Fruit fly (Drosophila melanogaster) whole organism, embryonic: ENCODE measurements around the gene ast.
A peak's percentile ranks its signal among the peaks of the same experiment; 100 is the strongest.

Source experiments
- Adf1 ChIP-seq: fragments of 200-800 bp; sonication (Bioruptor generic); IDR thresholded peaks from 2 replicates; pipeline ENCODE4 v1.3.6; 2022; ENCODE audit warnings: missing biosample characterization, missing genetic modification characterization
- Aef1 ChIP-seq: fragments of 200-800 bp; sonication (Bioruptor generic); IDR thresholded peaks from 3 replicates; pipeline ENCODE4 v1.3.6; 2022; ENCODE audit warnings: missing biosample characterization, missing genetic modification characterization
- Asciz ChIP-seq: fragments of 200-800 bp; sonication (Bioruptor generic); optimal IDR thresholded peaks from 2 replicates; lab custom pipeline; 2017; ENCODE audit warnings: missing biosample characterization, mild to moderate bottlenecking, missing genetic modification characterization, missing genetic modification reagents
- CG11247 ChIP-seq: fragments of 200-800 bp; sonication (Bioruptor generic); IDR thresholded peaks from 2 replicates; pipeline ENCODE4 v1.3.6; 2022; ENCODE audit warnings: missing biosample characterization, missing genetic modification characterization
- CG12219 ChIP-seq: fragments of 200-800 bp; sonication (Bioruptor generic); optimal IDR thresholded peaks from 3 replicates; lab custom pipeline; 2018; ENCODE audit warnings: missing biosample characterization, mild to moderate bottlenecking, missing genetic modification characterization
- CG12659 ChIP-seq: fragments of 200-800 bp; sonication (Bioruptor generic); optimal IDR thresholded peaks from 3 replicates; lab custom pipeline; 2017; ENCODE audit warnings: mild to moderate bottlenecking, missing biosample characterization, missing genetic modification reagents, missing genetic modification characterization
- CG12769 ChIP-seq: fragments of 200-800 bp; sonication (Bioruptor generic); optimal IDR thresholded peaks from 2 replicates; lab custom pipeline; 2019; ENCODE audit warnings: missing biosample characterization, mild to moderate bottlenecking, missing genetic modification characterization, moderate library complexity
- CG13123 ChIP-seq: fragments of 200-800 bp; sonication (Bioruptor generic); optimal IDR thresholded peaks from 2 replicates; lab custom pipeline; 2016; ENCODE audit warnings: missing biosample characterization, missing genetic modification characterization
- CG13287 ChIP-seq: fragments of 200-800 bp; sonication (Bioruptor generic); IDR thresholded peaks from 2 replicates; pipeline ENCODE4 v1.3.6; 2022; ENCODE audit warnings: missing biosample characterization, missing genetic modification characterization; ENCODE audit not compliant: partially characterized antibody
- CG13894 ChIP-seq: fragments of 200-800 bp; sonication (Bioruptor generic); optimal IDR thresholded peaks from 3 replicates; lab custom pipeline; 2018; ENCODE audit warnings: missing biosample characterization, mild to moderate bottlenecking, missing genetic modification characterization, moderate library complexity
- CG15696 ChIP-seq: fragments of 200-800 bp; sonication (Bioruptor generic); optimal IDR thresholded peaks from 2 replicates; lab custom pipeline; 2019; ENCODE audit warnings: missing biosample characterization, mild to moderate bottlenecking, missing genetic modification characterization, moderate library complexity
- CG1603 ChIP-seq: fragments of 200-800 bp; sonication (Bioruptor generic); optimal IDR thresholded peaks from 2 replicates; lab custom pipeline; 2019; ENCODE audit warnings: missing biosample characterization, mild to moderate bottlenecking, missing genetic modification characterization, moderate library complexity
- CG16779 ChIP-seq: fragments of 200-800 bp; sonication (Bioruptor generic); IDR thresholded peaks from 2 replicates; pipeline ENCODE4 v1.3.6; 2022; ENCODE audit warnings: missing biosample characterization, missing genetic modification characterization
- CG17328 ChIP-seq: fragments of 200-800 bp; sonication (Bioruptor generic); IDR thresholded peaks from 2 replicates; pipeline ENCODE4 v1.3.6; 2022; ENCODE audit warnings: missing biosample characterization, missing genetic modification characterization
- CG18599 ChIP-seq: fragments of 200-800 bp; sonication (Bioruptor generic); optimal IDR thresholded peaks from 3 replicates; lab custom pipeline; 2017; ENCODE audit warnings: missing biosample characterization, missing genetic modification characterization, mild to moderate bottlenecking, moderate library complexity, missing genetic modification reagents
- CG31388 ChIP-seq: fragments of 200-800 bp; sonication (Bioruptor generic); optimal IDR thresholded peaks from 2 replicates; lab custom pipeline; 2016; ENCODE audit warnings: missing biosample characterization, missing genetic modification characterization
- CG33557 ChIP-seq: fragments of 200-800 bp; sonication (Bioruptor generic); optimal IDR thresholded peaks from 2 replicates; lab custom pipeline; 2019; ENCODE audit warnings: missing biosample characterization, mild to moderate bottlenecking, missing genetic modification characterization, moderate library complexity
- CG34422 ChIP-seq: fragments of 200-800 bp; sonication (Bioruptor generic); IDR thresholded peaks from 3 replicates; pipeline ENCODE4 v1.3.6; 2022; ENCODE audit warnings: missing biosample characterization, missing genetic modification characterization
- CG43689 ChIP-seq: fragments of 200-800 bp; sonication (Bioruptor generic); IDR thresholded peaks from 2 replicates; pipeline ENCODE4 v1.3.6; 2022; ENCODE audit warnings: missing biosample characterization, missing genetic modification characterization
- CG4424 ChIP-seq: fragments of 200-800 bp; sonication (Bioruptor generic); optimal IDR thresholded peaks from 3 replicates; lab custom pipeline; 2016; ENCODE audit warnings: missing biosample characterization, missing genetic modification characterization
- CG4820 ChIP-seq: fragments of 200-800 bp; sonication (Bioruptor generic); optimal IDR thresholded peaks from 3 replicates; lab custom pipeline; 2016; ENCODE audit warnings: missing biosample characterization, missing genetic modification characterization
- CG6254 ChIP-seq: fragments of 200-800 bp; sonication (Bioruptor generic); optimal IDR thresholded peaks from 3 replicates; lab custom pipeline; 2017; ENCODE audit warnings: mild to moderate bottlenecking, missing biosample characterization, missing genetic modification reagents, missing genetic modification characterization
- CG7786 ChIP-seq: fragments of 200-800 bp; sonication (Bioruptor generic); optimal IDR thresholded peaks from 2 replicates; lab custom pipeline; 2016; ENCODE audit warnings: missing biosample characterization, missing genetic modification characterization
- CG7963 ChIP-seq: fragments of 200-800 bp; sonication (Bioruptor generic); IDR thresholded peaks from 3 replicates; pipeline ENCODE4 v1.3.6; 2022; ENCODE audit warnings: missing biosample characterization, missing genetic modification characterization; ENCODE audit not compliant: partially characterized antibody
- CTCF ChIP-seq: fragments of 200-800 bp; sonication (Bioruptor generic); optimal IDR thresholded peaks from 2 replicates; lab custom pipeline; 2017; ENCODE audit warnings: missing biosample characterization, mild to moderate bottlenecking, missing genetic modification characterization, moderate library complexity
- Dad ChIP-seq: fragments of 200-800 bp; sonication (Bioruptor generic); optimal IDR thresholded peaks from 3 replicates; lab custom pipeline; 2016; ENCODE audit warnings: missing biosample characterization, missing genetic modification characterization
- Doc2 ChIP-seq: fragments of 200-800 bp; sonication (Bioruptor generic); IDR thresholded peaks from 2 replicates; pipeline ENCODE4 v1.3.6; 2022; ENCODE audit warnings: missing biosample characterization, missing genetic modification characterization
- E2f1 ChIP-seq: fragments of 200-800 bp; sonication (Bioruptor generic); IDR thresholded peaks from 2 replicates; pipeline ENCODE4 v1.3.6; 2022; ENCODE audit warnings: missing biosample characterization, missing genetic modification characterization
- Fer3 ChIP-seq: fragments of 200-800 bp; sonication (Bioruptor generic); optimal IDR thresholded peaks from 2 replicates; lab custom pipeline; 2018; ENCODE audit warnings: missing biosample characterization, mild to moderate bottlenecking, missing genetic modification characterization, moderate library complexity
- HLH4C ChIP-seq: fragments of 200-800 bp; sonication (Bioruptor generic); IDR thresholded peaks from 3 replicates; pipeline ENCODE4 v1.3.6; 2022; ENCODE audit warnings: missing biosample characterization, missing genetic modification characterization; ENCODE audit not compliant: partially characterized antibody
- HLH54F ChIP-seq: fragments of 200-800 bp; sonication (Bioruptor generic); optimal IDR thresholded peaks from 3 replicates; lab custom pipeline; 2016; ENCODE audit warnings: missing biosample characterization, missing genetic modification characterization
- HmgZ ChIP-seq: fragments of 200-800 bp; sonication (Bioruptor generic); optimal IDR thresholded peaks from 2 replicates; lab custom pipeline; 2018; ENCODE audit warnings: missing biosample characterization, mild to moderate bottlenecking, missing genetic modification characterization
- Ptx1 ChIP-seq: fragments of 200-800 bp; sonication (Bioruptor generic); IDR thresholded peaks from 2 replicates; pipeline ENCODE4 v1.3.6; 2022; ENCODE audit warnings: missing biosample characterization, missing genetic modification characterization
- Side ChIP-seq: fragments of 200-800 bp; sonication (Bioruptor generic); optimal IDR thresholded peaks from 2 replicates; lab custom pipeline; 2016; ENCODE audit warnings: missing biosample characterization, missing genetic modification characterization
- TFAM ChIP-seq: fragments of 200-800 bp; sonication (Bioruptor generic); optimal IDR thresholded peaks from 2 replicates; lab custom pipeline; 2017; ENCODE audit warnings: missing biosample characterization, missing genetic modification characterization, inconsistent platforms
- Xbp1 ChIP-seq: fragments of 200-800 bp; sonication (Bioruptor generic); optimal IDR thresholded peaks from 3 replicates; lab custom pipeline; 2016; ENCODE audit warnings: missing biosample characterization, mild to moderate bottlenecking, missing genetic modification characterization
- ato ChIP-seq: fragments of 200-800 bp; sonication (Bioruptor generic); IDR thresholded peaks from 2 replicates; pipeline ENCODE4 v1.3.6; 2022; ENCODE audit warnings: missing biosample characterization, missing genetic modification characterization; ENCODE audit not compliant: partially characterized antibody
- bsh ChIP-seq, 2 experiments: fragments of 200-800 bp; sonication (Bioruptor generic); optimal IDR thresholded peaks; 2 replicates each; lab custom pipeline; 2017 to 2018; ENCODE audit warnings: mild to moderate bottlenecking in 2 of 2, missing biosample characterization in 2 of 2, missing genetic modification characterization in 2 of 2, moderate library complexity in 1 of 2
- cad ChIP-seq: fragments of >200 bp; optimal IDR thresholded peaks from 2 replicates; lab custom pipeline; 2017; ENCODE audit warnings: missing biosample characterization, missing genetic modification characterization
- chm ChIP-seq: fragments of 200-800 bp; sonication (Bioruptor generic); IDR thresholded peaks from 2 replicates; pipeline ENCODE4 v1.3.6; 2022; ENCODE audit warnings: missing biosample characterization, missing genetic modification characterization
- cwo ChIP-seq: fragments of 200-800 bp; sonication (Bioruptor generic); optimal IDR thresholded peaks from 3 replicates; lab custom pipeline; 2017; ENCODE audit warnings: missing biosample characterization, missing genetic modification characterization, mild to moderate bottlenecking, moderate library complexity, missing genetic modification reagents
- dan ChIP-seq: fragments of 200-800 bp; sonication (Bioruptor generic); IDR thresholded peaks from 2 replicates; pipeline ENCODE4 v1.3.6; 2022; ENCODE audit warnings: missing biosample characterization, missing genetic modification characterization
- ems ChIP-seq: fragments of 200-800 bp; sonication (Bioruptor generic); optimal IDR thresholded peaks from 3 replicates; lab custom pipeline; 2016; ENCODE audit warnings: missing biosample characterization, missing genetic modification characterization
- gro ChIP-seq: fragments of 200-800 bp; sonication (Bioruptor generic); optimal IDR thresholded peaks from 2 replicates; lab custom pipeline; 2016; ENCODE audit warnings: missing biosample characterization, missing genetic modification characterization
- h ChIP-seq: fragments of >200 bp; optimal IDR thresholded peaks from 2 replicates; lab custom pipeline; 2017
- mam ChIP-seq: fragments of 200-800 bp; sonication (Bioruptor generic); optimal IDR thresholded peaks from 3 replicates; lab custom pipeline; 2016; ENCODE audit warnings: missing biosample characterization, missing genetic modification characterization
- psq ChIP-seq: fragments of 200-800 bp; sonication (Bioruptor generic); optimal IDR thresholded peaks from 2 replicates; lab custom pipeline; 2017; ENCODE audit warnings: missing biosample characterization, missing genetic modification characterization
- so ChIP-seq: fragments of 200-800 bp; sonication (Bioruptor generic); IDR thresholded peaks from 3 replicates; pipeline ENCODE4 v1.3.6; 2022; ENCODE audit warnings: missing biosample characterization, missing genetic modification characterization
- tgo ChIP-seq: fragments of 200-800 bp; sonication (Bioruptor generic); IDR thresholded peaks from 3 replicates; pipeline ENCODE4 v1.3.6; 2022; ENCODE audit warnings: missing biosample characterization, missing genetic modification characterization
- tin ChIP-seq: fragments of 200-800 bp; sonication (Bioruptor generic); optimal IDR thresholded peaks from 3 replicates; lab custom pipeline; 2016; ENCODE audit warnings: missing biosample characterization, missing genetic modification characterization
- zen2 ChIP-seq: fragments of 200-800 bp; sonication (Bioruptor generic); IDR thresholded peaks from 3 replicates; pipeline ENCODE4 v1.3.6; 2022; ENCODE audit warnings: missing biosample characterization, missing genetic modification characterization; ENCODE audit not compliant: partially characterized antibody
- zf30C ChIP-seq: fragments of 200-800 bp; sonication (Bioruptor generic); optimal IDR thresholded peaks from 3 replicates; lab custom pipeline; 2018; ENCODE audit warnings: missing biosample characterization, mild to moderate bottlenecking, missing genetic modification characterization

Gene ast

DNA sequence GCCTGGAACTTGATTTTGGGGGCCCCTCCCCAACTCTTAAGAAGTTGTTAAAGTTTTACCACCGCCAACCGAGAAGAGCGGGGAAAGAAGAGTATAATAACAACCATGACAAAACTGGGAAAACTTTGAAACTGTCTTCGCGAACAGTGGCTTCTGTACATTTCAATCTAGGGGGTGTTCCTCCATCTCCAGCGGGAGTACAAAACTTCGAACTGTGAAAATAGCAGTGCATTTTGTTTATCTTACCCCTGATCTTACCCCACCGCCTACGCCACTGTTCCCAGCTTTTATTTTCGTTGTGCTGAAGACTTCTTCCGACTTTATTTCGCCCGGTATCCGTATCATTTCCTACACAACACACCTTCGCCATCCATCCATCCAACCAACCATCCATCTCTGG is 6.8 kb upstream of the ast start (continued):
- TF ChIP-seq zen2 (GFP tag; lab: Robert Waterston, UW) (no peak), CG7786 (peak; percentile 10), CG12659 (GFP tag; lab: Kevin White, UChicago) (no peak), E2f1 (0 out of 2 replicates have a peak, but pooled peaks have one; percentile 15), HLH4C (no peak), tgo (GFP tag; lab: Robert Waterston, UW) (no peak), CG31388 (GFP tag; lab: Kevin White, UChicago) (no peak), Xbp1 (peak; percentile 11), mam (GFP tag; lab: Kevin White, UChicago) (peak; percentile 19), CG34422 (GFP tag; lab: Robert Waterston, UW) (0 out of 3 replicates have a peak, but pooled peaks have one; percentile 8), CG7963 (GFP tag; lab: Robert Waterston, UW) (no peak), ems (no peak), CG6254 (GFP tag; lab: Kevin White, UChicago) (peak; percentile 1), CG13123 (GFP tag; lab: Kevin White, UChicago) (no peak), Ptx1 (GFP tag; lab: Robert Waterston, UW) (peak; percentile 35; the same call in 1 of the 2 replicates), CTCF (no peak), bsh (GFP tag; optimal IDR thresholded peaks at IDR 0.05; lab: Kevin White, UChicago) (peak in 1 of 2 experiments; percentile 54), CG4820 (GFP tag; lab: Kevin White, UChicago) (no peak), CG15696 (no peak), cwo (GFP tag; lab: Kevin White, UChicago) (no peak), Dad (GFP tag; lab: Kevin White, UChicago) (no peak), gro (GFP tag; lab: Kevin White, UChicago) (no peak), cad (GFP tag; lab: Kevin White, UChicago) (no peak), Aef1 (GFP tag; lab: Robert Waterston, UW) (0 out of 3 replicates have a peak, but pooled peaks have one; percentile 24), HmgZ (tag; lab: Kevin White, UChicago) (no peak), Side (GFP tag; lab: Kevin White, UChicago) (no peak), CG12219 (GFP tag; lab: Kevin White, UChicago) (no peak), zf30C (no peak), CG13287 (GFP tag; lab: Robert Waterston, UW) (no peak), psq (GFP tag; lab: Kevin White, UChicago) (peak; percentile 12), dan (no peak), CG18599 (peak; percentile 40), TFAM (GFP tag; lab: Kevin White, UChicago) (no peak), chm (GFP tag; lab: Robert Waterston, UW) (peak; percentile 49; the same call in 1 of the 2 replicates), Adf1 (GFP tag; lab: Robert Waterston, UW) (no peak), CG12769 (tag; lab: Kevin White, UChicago) (peak; percentile 42), so (GFP tag; lab: Robert Waterston, UW) (0 out of 3 replicates have a peak, but pooled peaks have one; percentile 30), CG17328 (0 out of 2 replicates have a peak, but pooled peaks have one; percentile 18), HLH54F (no peak), CG33557 (GFP tag; lab: Kevin White, UChicago) (no peak), CG11247 (GFP tag; lab: Robert Waterston, UW) (0 out of 2 replicates have a peak, but pooled peaks have one; percentile 41), ato (GFP tag; lab: Robert Waterston, UW) (no peak), CG1603 (tag; lab: Kevin White, UChicago) (peak; percentile 9), Asciz (GFP tag; lab: Kevin White, UChicago) (no peak), CG4424 (GFP tag; lab: Kevin White, UChicago) (no peak), CG16779 (GFP tag; lab: Robert Waterston, UW) (no peak), Doc2 (GFP tag; lab: Robert Waterston, UW) (no peak), CG43689 (GFP tag; lab: Robert Waterston, UW) (0 out of 2 replicates have a peak, but pooled peaks have one; percentile 9), h (lab: Kevin White, UChicago) (no peak), CG13894 (tag; lab: Kevin White, UChicago) (no peak), tin (GFP tag; lab: Kevin White, UChicago) (peak; percentile 29), Fer3 (tag; lab: Kevin White, UChicago) (no peak)
